Fruit fly (Drosophila melanogaster) whole organism, pupa: ENCODE data around the gene Rubicon.

Source experiments
- CG17806 ChIP-seq: fragments of 200-800 bp; sonication (Bioruptor generic); optimal IDR thresholded peaks from 2 replicates; lab custom pipeline; 2018; ENCODE audit warnings: missing biosample characterization, mild to moderate bottlenecking, missing genetic modification characterization, moderate library complexity
- CG34367 ChIP-seq: fragments of 200-800 bp; sonication (Bioruptor generic); optimal IDR thresholded peaks from 2 replicates; lab custom pipeline; 2018; ENCODE audit warnings: missing biosample characterization, mild to moderate bottlenecking, missing genetic modification characterization
- CG8159 ChIP-seq: fragments of 200-800 bp; sonication (Bioruptor generic); optimal IDR thresholded peaks from 3 replicates; lab custom pipeline; 2018; ENCODE audit warnings: missing biosample characterization, mild to moderate bottlenecking, missing genetic modification characterization, moderate library complexity

- no peak for TF ChIP-seq CG8159
- no peak for TF ChIP-seq CG17806
- no peak for TF ChIP-seq CG34367 (tag; lab: Kevin White, UChicago)
These were observed 36.1 kb upstream of the Rubicon start for dm6 chrX:8640636-8641216.
